Worm (Caenorhabditis elegans): ENCODE data around the gene D2045.8.

The D2045.8 gene

ce11 chrIII:10520523-10520922, 38.4 kb downstream of the D2045.8 start, which contains the start of gene unc-49:
unc-49 (plus strand) TSS chrIII:10520762.
- TF ChIP-seq nhr-232 (tag; optimal IDR thresholded peaks at IDR 0.05): no peak
- peak; percentile 26 for TF ChIP-seq ceh-18 (tag; optimal IDR thresholded peaks at IDR 0.05)
- TF ChIP-seq C08G9.2 (tag; optimal IDR thresholded peaks at IDR 0.05): peak; percentile 12
- TF ChIP-seq ahr-1 (tag; optimal IDR thresholded peaks at IDR 0.05): no peak
- TF ChIP-seq syd-9 (tag; optimal IDR thresholded peaks at IDR 0.05): peak; percentile 41
- TF ChIP-seq ref-2 (tag; optimal IDR thresholded peaks at IDR 0.05): no peak
- TF ChIP-seq tbx-2 (tag; optimal IDR thresholded peaks at IDR 0.05): no peak
- no peak for TF ChIP-seq nfya-1 (tag; optimal IDR thresholded peaks at IDR 0.05)
- TF ChIP-seq hlh-6 (tag; optimal IDR thresholded peaks at IDR 0.05): no peak

ce11 chrIII:10521219-10521618, 39.1 kb downstream of the D2045.8 start:
- no peak for TF ChIP-seq nfya-1 (tag; optimal IDR thresholded peaks at IDR 0.05)
- TF ChIP-seq hlh-13 (GFP tag; optimal IDR thresholded peaks at IDR 0.05): no peak
- TF ChIP-seq dve-1 (tag; optimal IDR thresholded peaks at IDR 0.05): peak; percentile 53
- TF ChIP-seq mec-3 (tag; optimal IDR thresholded peaks at IDR 0.05; ENCODE audit: borderline replicate concordance): no peak

ce11 chrIII:10523025-10523424, 40.9 kb downstream of the D2045.8 start:
- TF ChIP-seq K02D7.2 (tag; optimal IDR thresholded peaks at IDR 0.05): no peak
- no peak for TF ChIP-seq C08G9.2 (tag; optimal IDR thresholded peaks at IDR 0.05)
- TF ChIP-seq che-1 (tag; optimal IDR thresholded peaks at IDR 0.05): no peak
- TF ChIP-seq nfya-1 (tag; optimal IDR thresholded peaks at IDR 0.05): no peak
- no peak for TF ChIP-seq unc-42 (tag; optimal IDR thresholded peaks at IDR 0.05)
- no peak for TF ChIP-seq pha-2 (tag; optimal IDR thresholded peaks at IDR 0.05)
- TF ChIP-seq gmeb-2 (tag; optimal IDR thresholded peaks at IDR 0.05): no peak

- TF ChIP-seq ceh-31 (tag; optimal IDR thresholded peaks at IDR 0.05) (no peak), unc-86 (tag; optimal IDR thresholded peaks at IDR 0.05) (no peak), hlh-8 (tag; optimal IDR thresholded peaks at IDR 0.05) (no peak), hlh-6 (tag; optimal IDR thresholded peaks at IDR 0.05) (no peak), elt-4 (tag; optimal IDR thresholded peaks at IDR 0.05) (no peak), ztf-16 (tag; optimal IDR thresholded peaks at IDR 0.05) (no peak), sox-2 (GFP tag; IDR thresholded peaks at IDR 0.05) (no peak), pha-4 (tag; optimal IDR thresholded peaks at IDR 0.05) (no peak), dve-1 (tag; optimal IDR thresholded peaks at IDR 0.05) (no peak), fkh-10 (GFP tag; optimal IDR thresholded peaks at IDR 0.05) (no peak), fax-1 (tag; optimal IDR thresholded peaks at IDR 0.05) (no peak), ceh-18 (tag; optimal IDR thresholded peaks at IDR 0.05) (no peak), rnt-1 (tag; optimal IDR thresholded peaks at IDR 0.05) (no peak), pax-1 (tag; optimal IDR thresholded peaks at IDR 0.05) (no peak), syd-9 (tag; optimal IDR thresholded peaks at IDR 0.05) (no peak), gmeb-2 (tag; optimal IDR thresholded peaks at IDR 0.05) (no peak)
These were observed 42.7 kb downstream of the D2045.8 start for ce11 chrIII:10524823-10525222.

ce11 chrIII:10525927-10526326, 43.8 kb downstream of the D2045.8 start:
- TF ChIP-seq tbx-2 (tag; optimal IDR thresholded peaks at IDR 0.05): no peak
- TF ChIP-seq rnt-1 (tag; optimal IDR thresholded peaks at IDR 0.05): peak; percentile 41
- TF ChIP-seq ceh-48 (tag; optimal IDR thresholded peaks at IDR 0.05): no peak
- TF ChIP-seq T23F11.4 (GFP tag; optimal IDR thresholded peaks at IDR 0.05): no peak
- no peak for TF ChIP-seq ztf-16 (tag; optimal IDR thresholded peaks at IDR 0.05)
- no peak for TF ChIP-seq gmeb-2 (tag; optimal IDR thresholded peaks at IDR 0.05)
- no peak for TF ChIP-seq unc-42 (tag; optimal IDR thresholded peaks at IDR 0.05)
- TF ChIP-seq dmd-4 (tag; optimal IDR thresholded peaks at IDR 0.05; ENCODE audit: borderline replicate concordance): no peak
- TF ChIP-seq nhr-232 (tag; optimal IDR thresholded peaks at IDR 0.05): no peak
- no peak for TF ChIP-seq hlh-15 (tag; optimal IDR thresholded peaks at IDR 0.05)
- TF ChIP-seq ama-1 (optimal IDR thresholded peaks at IDR 0.05): no peak
- TF ChIP-seq sdc-2 (tag; optimal IDR thresholded peaks at IDR 0.05): no peak
- TF ChIP-seq elt-2 (tag; optimal IDR thresholded peaks at IDR 0.05): no peak
- peak; percentile 73 for TF ChIP-seq ceh-18 (tag; optimal IDR thresholded peaks at IDR 0.05)
- no peak for TF ChIP-seq ceh-45 (GFP tag; IDR thresholded peaks at IDR 0.05)
- TF ChIP-seq unc-55 (GFP tag; optimal IDR thresholded peaks at IDR 0.05): peak; percentile 79
- TF ChIP-seq che-1 (tag; optimal IDR thresholded peaks at IDR 0.05): no peak
- TF ChIP-seq npax-4 (tag; optimal IDR thresholded peaks at IDR 0.05): no peak
- TF ChIP-seq hlh-13 (GFP tag; optimal IDR thresholded peaks at IDR 0.05): no peak
